Fruit fly (Drosophila melanogaster) whole organism, adult: ENCODE measurements around the gene Vha100-2.

ENCODE experiments used
- CG11617 ChIP-seq: fragments of 200-800 bp; sonication (Bioruptor generic); optimal IDR thresholded peaks from 2 replicates; lab custom pipeline; 2017; ENCODE audit warnings: mild to moderate bottlenecking, missing biosample characterization, missing genetic modification reagents, missing genetic modification characterization
- CG1620 ChIP-seq: fragments of 200-800 bp; sonication (Bioruptor generic); optimal IDR thresholded peaks from 2 replicates; lab custom pipeline; 2016; ENCODE audit warnings: missing biosample characterization, missing genetic modification characterization
- CG5204 ChIP-seq: fragments of 200-800 bp; sonication (Bioruptor generic); optimal IDR thresholded peaks from 2 replicates; lab custom pipeline; 2016; ENCODE audit warnings: missing biosample characterization, missing genetic modification characterization
- CG7045 ChIP-seq: fragments of 200-800 bp; sonication (Bioruptor generic); optimal IDR thresholded peaks from 2 replicates; lab custom pipeline; 2017; ENCODE audit warnings: missing biosample characterization, mild to moderate bottlenecking, missing genetic modification characterization
- Clk ChIP-seq: fragments of 200-800 bp; sonication (Bioruptor generic); optimal IDR thresholded peaks from 2 replicates; lab custom pipeline; 2017; ENCODE audit warnings: missing biosample characterization, missing genetic modification characterization
- Mnt ChIP-seq: fragments of 200-800 bp; sonication (Bioruptor generic); optimal IDR thresholded peaks from 2 replicates; lab custom pipeline; 2016; ENCODE audit warnings: missing biosample characterization, mild to moderate bottlenecking, missing genetic modification characterization
- cnc ChIP-seq, 2 experiments: fragments of >200 bp; optimal IDR thresholded peaks; 2 replicates each; lab custom pipeline; 2017
- kay ChIP-seq: fragments of 200-800 bp; sonication (Bioruptor generic); peaks from one replicate; lab custom pipeline; 2016; ENCODE audit warnings: missing biosample characterization, missing genetic modification characterization, borderline replicate concordance
- ovo ChIP-seq: fragments of 200-800 bp; sonication (Bioruptor generic); optimal IDR thresholded peaks from 2 replicates; lab custom pipeline; 2016; ENCODE audit warnings: missing biosample characterization, missing genetic modification characterization
- tj ChIP-seq: fragments of 200-800 bp; sonication (Bioruptor generic); optimal IDR thresholded peaks from 3 replicates; lab custom pipeline; 2017; ENCODE audit warnings: missing biosample characterization, mild to moderate bottlenecking, missing genetic modification characterization, moderate library complexity
- toe ChIP-seq: fragments of 200-800 bp; sonication (Bioruptor generic); optimal IDR thresholded peaks from 2 replicates; lab custom pipeline; 2016; ENCODE audit warnings: missing biosample characterization, missing genetic modification characterization

dm6 chr3R:18365978-18366643 lies 32.9 kb downstream of the Vha100-2 start, which contains the start of the genes WRNexo and Nup43:
- TF ChIP-seq kay (GFP tag; lab: Kevin White, UChicago) (no peak), CG11617 (GFP tag; lab: Kevin White, UChicago) (no peak), CG7045 (peak; percentile 18), Clk (GFP tag; lab: Kevin White, UChicago) (no peak), CG5204 (GFP tag; lab: Kevin White, UChicago) (peak; percentile 34), cnc (optimal IDR thresholded peaks at IDR 0.05; lab: Kevin White, UChicago) (no peak), Mnt (GFP tag; lab: Kevin White, UChicago) (no peak), ovo (no peak), toe (GFP tag; lab: Kevin White, UChicago) (peak; percentile 35), CG1620 (no peak), tj (GFP tag; lab: Kevin White, UChicago) (no peak)
